Fruit fly (Drosophila melanogaster) whole organism, embryonic: ENCODE data around the gene Muc11A.
A peak's percentile ranks its signal among the peaks of the same experiment; 100 is the strongest.

Experiments used
- Bgb ChIP-seq: fragments of 200-800 bp; sonication (Bioruptor generic); IDR thresholded peaks from 2 replicates; pipeline ENCODE4 v1.3.6; 2022; ENCODE audit warnings: missing biosample characterization, missing genetic modification characterization; ENCODE audit not compliant: partially characterized antibody
- Blimp-1 ChIP-seq: fragments of 200-800 bp; sonication (Bioruptor generic); optimal IDR thresholded peaks from 3 replicates; lab custom pipeline; 2018; ENCODE audit warnings: missing biosample characterization, missing genetic modification characterization, mild to moderate bottlenecking, moderate library complexity, missing genetic modification reagents
- CG12104 ChIP-seq: fragments of 200-800 bp; sonication (Bioruptor generic); optimal IDR thresholded peaks from 3 replicates; lab custom pipeline; 2016; ENCODE audit warnings: missing biosample characterization, missing genetic modification characterization
- CG12391 ChIP-seq: fragments of 200-800 bp; sonication (Bioruptor generic); optimal IDR thresholded peaks from 3 replicates; lab custom pipeline; 2018; ENCODE audit warnings: missing biosample characterization, mild to moderate bottlenecking, missing genetic modification characterization, moderate library complexity
- CG13287 ChIP-seq: fragments of 200-800 bp; sonication (Bioruptor generic); IDR thresholded peaks from 2 replicates; pipeline ENCODE4 v1.3.6; 2022; ENCODE audit warnings: missing biosample characterization, missing genetic modification characterization; ENCODE audit not compliant: partially characterized antibody
- CG13624 ChIP-seq: fragments of 200-800 bp; sonication (Bioruptor generic); optimal IDR thresholded peaks from 2 replicates; lab custom pipeline; 2016; ENCODE audit warnings: missing biosample characterization, missing genetic modification characterization
- CG14860 ChIP-seq: fragments of 200-800 bp; sonication (Bioruptor generic); IDR thresholded peaks from 3 replicates; pipeline ENCODE4 v1.3.6; 2022; ENCODE audit warnings: missing biosample characterization, missing genetic modification characterization; ENCODE audit not compliant: partially characterized antibody
- CG15479 ChIP-seq: fragments of 200-800 bp; sonication (Bioruptor generic); optimal IDR thresholded peaks from 3 replicates; lab custom pipeline; 2019; ENCODE audit warnings: missing biosample characterization, mild to moderate bottlenecking, missing genetic modification characterization, moderate library complexity
- CG17186 ChIP-seq: fragments of 200-800 bp; sonication (Bioruptor generic); optimal IDR thresholded peaks from 3 replicates; lab custom pipeline; 2017; ENCODE audit warnings: missing biosample characterization, missing genetic modification reagents, missing genetic modification characterization
- CG2129 ChIP-seq: fragments of 200-800 bp; sonication (Bioruptor generic); IDR thresholded peaks from 2 replicates; pipeline ENCODE4 v1.3.6; 2022; ENCODE audit warnings: missing biosample characterization, missing genetic modification characterization; ENCODE audit not compliant: partially characterized antibody
- CG2202 ChIP-seq: fragments of 200-800 bp; sonication (Bioruptor generic); optimal IDR thresholded peaks from 2 replicates; lab custom pipeline; 2018; ENCODE audit warnings: missing biosample characterization, mild to moderate bottlenecking, missing genetic modification characterization
- CG30431 ChIP-seq: fragments of 200-800 bp; sonication (Bioruptor generic); optimal IDR thresholded peaks from 2 replicates; lab custom pipeline; 2017; ENCODE audit warnings: missing biosample characterization, missing genetic modification characterization
- CG3995 ChIP-seq: fragments of 200-800 bp; sonication (Bioruptor generic); optimal IDR thresholded peaks from 3 replicates; lab custom pipeline; 2016; ENCODE audit warnings: missing biosample characterization, missing genetic modification characterization
- CG4730 ChIP-seq: fragments of 200-800 bp; sonication (Bioruptor generic); IDR thresholded peaks from 2 replicates; pipeline ENCODE4 v1.3.6; 2022; ENCODE audit warnings: missing biosample characterization, missing genetic modification characterization
- CG6791 ChIP-seq: fragments of 200-800 bp; sonication (Bioruptor generic); IDR thresholded peaks from 3 replicates; pipeline ENCODE4 v1.3.6; 2022; ENCODE audit warnings: missing biosample characterization, missing genetic modification characterization; ENCODE audit not compliant: partially characterized antibody
- CG7928 ChIP-seq: fragments of 200-800 bp; sonication (Bioruptor generic); optimal IDR thresholded peaks from 2 replicates; lab custom pipeline; 2017; ENCODE audit warnings: missing biosample characterization, mild to moderate bottlenecking, missing genetic modification characterization
- CG7987 ChIP-seq: fragments of 200-800 bp; sonication (Bioruptor generic); optimal IDR thresholded peaks from 2 replicates; lab custom pipeline; 2018; ENCODE audit warnings: missing biosample characterization, mild to moderate bottlenecking, missing genetic modification characterization, moderate library complexity
- CG9727 ChIP-seq: fragments of 200-800 bp; sonication (Bioruptor generic); optimal IDR thresholded peaks from 3 replicates; lab custom pipeline; 2017; ENCODE audit warnings: missing biosample characterization, mild to moderate bottlenecking, missing genetic modification characterization
- CG9932 ChIP-seq: fragments of 200-800 bp; sonication (Bioruptor generic); IDR thresholded peaks from 2 replicates; pipeline ENCODE4 v1.3.6; 2022; ENCODE audit warnings: missing biosample characterization, missing genetic modification characterization
- CTCF ChIP-seq: fragments of 200-800 bp; sonication (Bioruptor generic); optimal IDR thresholded peaks from 2 replicates; lab custom pipeline; 2017; ENCODE audit warnings: missing biosample characterization, mild to moderate bottlenecking, missing genetic modification characterization, moderate library complexity
- CoRest ChIP-seq: fragments of 200-800 bp; sonication (Bioruptor generic); optimal IDR thresholded peaks from 3 replicates; lab custom pipeline; 2018; ENCODE audit warnings: missing biosample characterization, mild to moderate bottlenecking, missing genetic modification characterization, moderate library complexity
- GATAe ChIP-seq: fragments of 200-800 bp; sonication (Bioruptor generic); conservative IDR thresholded peaks from 2 replicates; pipeline ENCODE4 v1.3.6; 2022; ENCODE audit warnings: missing biosample characterization, missing genetic modification characterization
- Hr3 ChIP-seq: fragments of 200-800 bp; sonication (Bioruptor generic); optimal IDR thresholded peaks from 3 replicates; lab custom pipeline; 2016; ENCODE audit warnings: missing biosample characterization, missing genetic modification characterization
- Med ChIP-seq: fragments of 200-800 bp; sonication (Bioruptor generic); peaks from one replicate; lab custom pipeline; 2016; ENCODE audit warnings: missing biosample characterization, missing genetic modification characterization, mild to moderate bottlenecking, inconsistent platforms, moderate library complexity
- Oli ChIP-seq: fragments of 200-800 bp; sonication (Bioruptor generic); optimal IDR thresholded peaks from 2 replicates; lab custom pipeline; 2018; ENCODE audit warnings: missing biosample characterization, mild to moderate bottlenecking, missing genetic modification characterization, moderate library complexity
- Pdp1 ChIP-seq, 2 experiments: fragments of 200-800 bp; sonication (Bioruptor generic); optimal IDR thresholded peaks; 3 replicates each; lab custom pipeline; 2016; ENCODE audit warnings: missing biosample characterization in 2 of 2, missing genetic modification characterization in 2 of 2, mild to moderate bottlenecking in 1 of 2, moderate library complexity in 1 of 2
- Scr ChIP-seq: fragments of 200-800 bp; sonication (Bioruptor generic); IDR thresholded peaks from 2 replicates; pipeline ENCODE4 v1.3.6; 2022; ENCODE audit warnings: missing biosample characterization, missing genetic modification characterization; ENCODE audit not compliant: partially characterized antibody
- Sox102F ChIP-seq: fragments of 200-800 bp; sonication (Bioruptor generic); optimal IDR thresholded peaks from 2 replicates; lab custom pipeline; 2018; ENCODE audit warnings: missing biosample characterization, mild to moderate bottlenecking, missing genetic modification characterization, moderate library complexity
- Sry-β ChIP-seq: fragments of 200-800 bp; sonication (Bioruptor generic); optimal IDR thresholded peaks from 2 replicates; lab custom pipeline; 2018; ENCODE audit warnings: missing biosample characterization, mild to moderate bottlenecking, missing genetic modification characterization, moderate library complexity
- Sry-δ ChIP-seq: fragments of 200-800 bp; sonication (Bioruptor generic); optimal IDR thresholded peaks from 2 replicates; lab custom pipeline; 2016; ENCODE audit warnings: missing biosample characterization, missing genetic modification characterization
- TFAM ChIP-seq: fragments of 200-800 bp; sonication (Bioruptor generic); optimal IDR thresholded peaks from 2 replicates; lab custom pipeline; 2017; ENCODE audit warnings: missing biosample characterization, missing genetic modification characterization, inconsistent platforms
- amos ChIP-seq: fragments of 200-800 bp; sonication (Bioruptor generic); IDR thresholded peaks from 2 replicates; pipeline ENCODE4 v1.3.6; 2022; ENCODE audit warnings: missing biosample characterization, missing genetic modification characterization; ENCODE audit not compliant: partially characterized antibody
- aop ChIP-seq: fragments of 200-800 bp; sonication (Bioruptor generic); IDR thresholded peaks from 2 replicates; pipeline ENCODE4 v1.3.6; 2022; ENCODE audit warnings: missing biosample characterization, missing genetic modification characterization
- ash1 ChIP-seq: fragments of 200-800 bp; sonication (Bioruptor generic); optimal IDR thresholded peaks from 2 replicates; lab custom pipeline; 2018; ENCODE audit warnings: missing biosample characterization, mild to moderate bottlenecking, missing genetic modification characterization
- crp ChIP-seq, 2 experiments: fragments of 200-800 bp; sonication (Bioruptor generic); optimal IDR thresholded peaks; 2 replicates in 1 of 2; 3 replicates in 1 of 2; lab custom pipeline; 2017; ENCODE audit warnings: missing biosample characterization in 2 of 2, missing genetic modification characterization in 2 of 2, mild to moderate bottlenecking in 1 of 2, moderate library complexity in 1 of 2
- dati ChIP-seq: fragments of 200-800 bp; sonication (Bioruptor generic); IDR thresholded peaks from 2 replicates; pipeline ENCODE4 v1.3.6; 2022; ENCODE audit warnings: missing biosample characterization, missing genetic modification characterization
- gro ChIP-seq: fragments of 200-800 bp; sonication (Bioruptor generic); optimal IDR thresholded peaks from 2 replicates; lab custom pipeline; 2016; ENCODE audit warnings: missing biosample characterization, missing genetic modification characterization
- hbn ChIP-seq: fragments of 200-800 bp; sonication (Bioruptor generic); IDR thresholded peaks from 2 replicates; pipeline ENCODE4 v1.3.6; 2022; ENCODE audit warnings: missing biosample characterization, missing genetic modification characterization; ENCODE audit not compliant: partially characterized antibody
- inv ChIP-seq: fragments of 200-800 bp; sonication (Bioruptor generic); IDR thresholded peaks from 2 replicates; pipeline ENCODE4 v1.3.6; 2022; ENCODE audit warnings: missing biosample characterization, missing genetic modification characterization; ENCODE audit not compliant: partially characterized antibody
- pzg ChIP-seq: fragments of 200-800 bp; sonication (Bioruptor generic); optimal IDR thresholded peaks from 3 replicates; lab custom pipeline; 2018; ENCODE audit warnings: missing biosample characterization, mild to moderate bottlenecking, missing genetic modification characterization, moderate library complexity
- rib ChIP-seq: fragments of 200-800 bp; sonication (Bioruptor generic); IDR thresholded peaks from 2 replicates; pipeline ENCODE4 v1.3.6; 2022; ENCODE audit warnings: missing biosample characterization, missing genetic modification characterization
- row ChIP-seq: fragments of 200-800 bp; sonication (Bioruptor generic); IDR thresholded peaks from 3 replicates; pipeline ENCODE4 v1.3.6; 2022; ENCODE audit warnings: missing biosample characterization, missing genetic modification characterization
- seq ChIP-seq: fragments of 200-800 bp; sonication (Bioruptor generic); IDR thresholded peaks from 2 replicates; pipeline ENCODE4 v1.3.6; 2022; ENCODE audit warnings: missing biosample characterization, missing genetic modification characterization
- sima ChIP-seq: fragments of 200-800 bp; sonication (Bioruptor generic); optimal IDR thresholded peaks from 2 replicates; lab custom pipeline; 2016; ENCODE audit warnings: missing biosample characterization, missing genetic modification characterization
- so ChIP-seq: fragments of 200-800 bp; sonication (Bioruptor generic); IDR thresholded peaks from 3 replicates; pipeline ENCODE4 v1.3.6; 2022; ENCODE audit warnings: missing biosample characterization, missing genetic modification characterization
- ssp ChIP-seq: fragments of 200-800 bp; sonication (Bioruptor generic); IDR thresholded peaks from 2 replicates; pipeline ENCODE4 v1.3.6; 2022; ENCODE audit warnings: missing biosample characterization, missing genetic modification characterization
- tll ChIP-seq, 2 experiments: fragments of 200-800 bp in 1 of 2; fragments of >200 bp in 1 of 2; sonication (Bioruptor generic) in 1 of 2; optimal IDR thresholded peaks; 2 replicates each; lab custom pipeline; 2017 to 2019; ENCODE audit warnings: missing biosample characterization in 2 of 2, missing genetic modification characterization in 2 of 2, mild to moderate bottlenecking in 1 of 2, moderate library complexity in 1 of 2
- tna ChIP-seq: fragments of 200-800 bp; sonication (Bioruptor generic); IDR thresholded peaks from 2 replicates; pipeline ENCODE4 v1.3.6; 2022; ENCODE audit warnings: missing biosample characterization, missing genetic modification characterization; ENCODE audit not compliant: partially characterized antibody
- unc-4 ChIP-seq: fragments of 200-800 bp; sonication (Bioruptor generic); IDR thresholded peaks from 2 replicates; pipeline ENCODE4 v1.3.6; 2022; ENCODE audit warnings: missing biosample characterization, missing genetic modification characterization; ENCODE audit not compliant: partially characterized antibody

Gene Muc11A

DNA sequence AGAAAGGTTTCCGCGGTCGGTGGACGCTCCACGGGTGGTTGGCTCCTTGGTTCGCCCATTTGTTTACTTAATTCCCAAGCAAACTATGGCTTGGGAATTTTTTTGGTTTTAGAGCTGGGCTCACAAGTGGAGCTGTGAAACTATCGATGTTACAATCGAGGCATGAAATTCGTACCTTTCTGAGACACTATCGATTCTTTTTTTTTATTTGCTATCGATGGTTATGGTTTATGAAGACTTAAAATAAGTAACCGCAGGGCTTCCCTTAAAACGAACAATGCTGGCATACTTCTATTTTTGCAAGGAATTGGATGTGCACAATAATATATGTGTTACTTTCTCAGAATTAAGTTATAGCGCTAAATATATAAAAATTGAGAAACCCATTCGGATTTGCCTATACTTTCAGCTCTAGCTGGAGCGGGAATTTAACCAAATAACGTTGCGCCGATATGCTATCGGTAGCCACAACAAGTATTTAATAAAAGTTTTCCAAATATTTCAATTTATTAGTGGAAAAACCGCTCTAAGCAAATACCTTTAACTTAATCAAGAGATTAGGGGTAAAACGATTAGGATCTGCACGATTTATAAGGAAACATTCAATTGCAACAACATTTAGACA, 41.7 kb upstream of the Muc11A start, which contains the start of gene Chrac-16 (continued):
- no peak for TF ChIP-seq CG12391 (tag; lab: Kevin White, UChicago)
- TF ChIP-seq rib (GFP tag; lab: Robert Waterston, UW) = no peak
- TF ChIP-seq Bgb (GFP tag; lab: Robert Waterston, UW) = peak; percentile 81
- TF ChIP-seq hbn (GFP tag; lab: Robert Waterston, UW) = peak; percentile 62
- TF ChIP-seq Blimp-1 = no peak
- no peak for TF ChIP-seq crp (GFP tag; optimal IDR thresholded peaks at IDR 0.05; lab: Kevin White, UChicago)
- TF ChIP-seq CG6791 = peak; percentile 84
- TF ChIP-seq so (GFP tag; lab: Robert Waterston, UW) = no peak
- TF ChIP-seq Pdp1 (GFP tag; optimal IDR thresholded peaks at IDR 0.05; lab: Kevin White, UChicago) = no peak
- no peak for TF ChIP-seq tll (GFP tag; optimal IDR thresholded peaks at IDR 0.05; lab: Kevin White, UChicago)
- TF ChIP-seq seq = no peak
- peak; percentile 77 for TF ChIP-seq inv (GFP tag; lab: Robert Waterston, UW)
- TF ChIP-seq dati = no peak
- peak; percentile 2 for TF ChIP-seq CG3995 (GFP tag; lab: Kevin White, UChicago)
- TF ChIP-seq Sry-δ (GFP tag; lab: Kevin White, UChicago) = peak; percentile 83
- no peak for TF ChIP-seq CG12104 (GFP tag; lab: Kevin White, UChicago)
- TF ChIP-seq row (GFP tag; lab: Robert Waterston, UW) = peak; percentile 37; the same call in 2 of the 3 replicates
- TF ChIP-seq TFAM (GFP tag; lab: Kevin White, UChicago) = no peak
- no peak for TF ChIP-seq CG9727
- peak; percentile 62 for TF ChIP-seq Med
- peak; percentile 29 for TF ChIP-seq pzg (GFP tag; lab: Kevin White, UChicago)
- TF ChIP-seq CTCF = no peak
- no peak for TF ChIP-seq CoRest (tag; lab: Kevin White, UChicago)
- peak; percentile 71 for TF ChIP-seq CG13287 (GFP tag; lab: Robert Waterston, UW)
- no peak for TF ChIP-seq CG30431 (GFP tag; lab: Kevin White, UChicago)
- peak; percentile 78 for TF ChIP-seq Scr
- TF ChIP-seq Sox102F (GFP tag; lab: Kevin White, UChicago) = no peak
- peak; percentile 70 for TF ChIP-seq unc-4 (GFP tag; lab: Robert Waterston, UW)
- no peak for TF ChIP-seq aop (GFP tag; lab: Robert Waterston, UW)
- no peak for TF ChIP-seq CG2202
- TF ChIP-seq Sry-β = no peak
- no peak for TF ChIP-seq Oli
- no peak for TF ChIP-seq CG15479 (GFP tag; lab: Kevin White, UChicago)
- no peak for TF ChIP-seq sima (GFP tag; lab: Kevin White, UChicago)
- TF ChIP-seq GATAe = no peak
- no peak for TF ChIP-seq CG4730 (GFP tag; lab: Robert Waterston, UW)
- TF ChIP-seq CG17186 (GFP tag; lab: Kevin White, UChicago) = no peak
- TF ChIP-seq CG7987 (GFP tag; lab: Kevin White, UChicago) = no peak
- TF ChIP-seq ssp (GFP tag; lab: Robert Waterston, UW) = no peak
- peak; percentile 78 for TF ChIP-seq CG14860 (GFP tag; lab: Robert Waterston, UW)
- peak; percentile 19; the same call in 1 of the 2 replicates for TF ChIP-seq CG9932
- TF ChIP-seq gro (GFP tag; lab: Kevin White, UChicago) = no peak
- TF ChIP-seq amos (GFP tag; lab: Robert Waterston, UW) = peak; percentile 81
- peak; percentile 60 for TF ChIP-seq CG2129 (GFP tag; lab: Robert Waterston, UW)
- TF ChIP-seq tna = peak; percentile 70
- TF ChIP-seq ash1 (GFP tag; lab: Kevin White, UChicago) = no peak
- no peak for TF ChIP-seq CG13624
- no peak for TF ChIP-seq Hr3
- TF ChIP-seq CG7928 (GFP tag; lab: Kevin White, UChicago) = no peak
